Fruit fly (Drosophila melanogaster) whole organism, wandering third instar larva: Measurements from ENCODE around the gene RhoGEF3.

Source experiments
- Dfd ChIP-seq: fragments of >200 bp; optimal IDR thresholded peaks from 2 replicates; lab custom pipeline; 2017; ENCODE audit warnings: missing biosample characterization, missing genetic modification characterization
- GATAd ChIP-seq: sonication (Bioruptor generic); optimal IDR thresholded peaks from 2 replicates; lab custom pipeline; 2016; ENCODE audit warnings: missing biosample characterization, missing genetic modification characterization
- Hr78 ChIP-seq: fragments of >200 bp; optimal IDR thresholded peaks from 2 replicates; lab custom pipeline; 2017; ENCODE audit warnings: missing biosample characterization, missing genetic modification characterization
- Hr83 ChIP-seq: fragments of 200-300 bp; sonication (Bioruptor generic); optimal IDR thresholded peaks from 2 replicates; lab custom pipeline; 2016; ENCODE audit warnings: missing biosample characterization, mild to moderate bottlenecking, missing genetic modification characterization, moderate library complexity; ENCODE audit not compliant: poor library complexity, severe bottlenecking
- Myc ChIP-seq: fragments of >200 bp; optimal IDR thresholded peaks from 2 replicates; lab custom pipeline; 2017
- brk ChIP-seq: fragments of 200-800 bp; sonication (Bioruptor generic); optimal IDR thresholded peaks from 2 replicates; lab custom pipeline; 2016; ENCODE audit warnings: missing biosample characterization, mild to moderate bottlenecking, missing genetic modification characterization
- dl ChIP-seq, 2 experiments: fragments of 175-275, 200-275 bp in 1 of 2; fragments of 200-275 bp in 1 of 2; sonication (Bioruptor generic); optimal IDR thresholded peaks; lab custom pipeline; 2018; ENCODE audit warnings: mild to moderate bottlenecking in 2 of 2, missing biosample characterization in 2 of 2, missing genetic modification characterization in 2 of 2, moderate library complexity in 2 of 2; ENCODE audit not compliant: partially characterized antibody in 2 of 2, insufficient read depth in 1 of 2
- fru ChIP-seq: fragments of 200-800 bp; sonication (Bioruptor generic); optimal IDR thresholded peaks from 3 replicates; lab custom pipeline; 2016; ENCODE audit warnings: missing biosample characterization, mild to moderate bottlenecking, missing genetic modification characterization
- h ChIP-seq: fragments of 200-800 bp; sonication (Bioruptor generic); optimal IDR thresholded peaks from 3 replicates; lab custom pipeline; 2016; ENCODE audit warnings: missing biosample characterization, mild to moderate bottlenecking, missing genetic modification characterization
- lola ChIP-seq: fragments of >200 bp; optimal IDR thresholded peaks from 2 replicates; lab custom pipeline; 2017; ENCODE audit warnings: missing biosample characterization, missing genetic modification characterization
- pan ChIP-seq: fragments of >200 bp; optimal IDR thresholded peaks from 2 replicates; lab custom pipeline; 2017
- rgr ChIP-seq: fragments of 200-800 bp; sonication (Bioruptor generic); optimal IDR thresholded peaks from 3 replicates; lab custom pipeline; 2016; ENCODE audit warnings: missing biosample characterization, mild to moderate bottlenecking, missing genetic modification characterization
- sage ChIP-seq: fragments of 200-800 bp; sonication (Bioruptor generic); optimal IDR thresholded peaks from 2 replicates; lab custom pipeline; 2016; ENCODE audit warnings: missing biosample characterization, mild to moderate bottlenecking, missing genetic modification characterization
- usp ChIP-seq: fragments of >200 bp; optimal IDR thresholded peaks from 2 replicates; lab custom pipeline; 2017; ENCODE audit warnings: missing biosample characterization, missing genetic modification characterization

dm6 chr3L:282276-282675, 5.0 kb downstream of the RhoGEF3 start:
- TF ChIP-seq Dfd (GFP tag; lab: Kevin White, UChicago) = no peak
- TF ChIP-seq fru = no peak
- TF ChIP-seq rgr (GFP tag; lab: Kevin White, UChicago) = no peak
- no peak for TF ChIP-seq Myc (lab: Kevin White, UChicago)
- no peak for TF ChIP-seq pan (lab: Kevin White, UChicago)
- TF ChIP-seq GATAd = no peak
- TF ChIP-seq dl (GFP tag; optimal IDR thresholded peaks at IDR 0.05; lab: Kevin White, UChicago; ENCODE audit: insufficient read depth in 1 of 2, partially characterized antibody in 2 of 2) = no peak
- TF ChIP-seq brk = no peak
- TF ChIP-seq Hr78 (GFP tag; lab: Kevin White, UChicago) = no peak
- no peak for TF ChIP-seq usp
- no peak for TF ChIP-seq sage
- no peak for TF ChIP-seq Hr83
- TF ChIP-seq h = no peak
- no peak for TF ChIP-seq lola
